Worm (Caenorhabditis elegans): ENCODE data around the gene mfsd-10.

mfsd-10 gene

DNA sequence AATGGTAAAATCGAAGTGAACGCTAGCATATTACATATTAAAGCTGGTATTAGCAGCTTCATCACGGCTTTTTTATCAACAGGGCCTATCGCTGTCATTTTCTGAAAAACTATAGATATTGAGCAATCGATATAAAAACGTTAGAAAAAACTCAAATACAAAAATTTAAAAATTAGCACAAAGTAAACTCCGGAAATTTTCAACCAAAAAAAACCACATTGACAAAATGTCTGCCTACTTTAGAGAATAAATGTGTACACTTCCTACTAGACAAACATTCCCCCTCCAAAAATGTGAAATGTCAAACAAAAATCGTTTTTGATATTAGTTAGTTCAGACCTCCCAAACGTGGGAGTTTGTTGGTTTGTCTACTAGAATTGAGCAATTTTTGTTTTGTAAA lies at the start of gene mfsd-10:
mfsd-10 (minus strand) TSS at position 101 of the 400 bp plus-strand sequence.
- TF ChIP-seq F44E2.7 (GFP tag; IDR thresholded peaks at IDR 0.05) (no peak), zfp-2 (tag; optimal IDR thresholded peaks at IDR 0.05) (no peak), nhr-237 (tag; optimal IDR thresholded peaks at IDR 0.05) (no peak), daf-19 (GFP tag; conservative IDR thresholded peaks at IDR 0.05) (no peak), dmd-6 (GFP tag; IDR thresholded peaks at IDR 0.05) (no peak), hlh-11 (tag; optimal IDR thresholded peaks at IDR 0.05) (no peak), lin-13 (GFP tag; optimal IDR thresholded peaks at IDR 0.05) (no peak), fos-1 (tag; optimal IDR thresholded peaks at IDR 0.05) (no peak), gei-8 (GFP tag; optimal IDR thresholded peaks at IDR 0.05) (no peak)

DNA sequence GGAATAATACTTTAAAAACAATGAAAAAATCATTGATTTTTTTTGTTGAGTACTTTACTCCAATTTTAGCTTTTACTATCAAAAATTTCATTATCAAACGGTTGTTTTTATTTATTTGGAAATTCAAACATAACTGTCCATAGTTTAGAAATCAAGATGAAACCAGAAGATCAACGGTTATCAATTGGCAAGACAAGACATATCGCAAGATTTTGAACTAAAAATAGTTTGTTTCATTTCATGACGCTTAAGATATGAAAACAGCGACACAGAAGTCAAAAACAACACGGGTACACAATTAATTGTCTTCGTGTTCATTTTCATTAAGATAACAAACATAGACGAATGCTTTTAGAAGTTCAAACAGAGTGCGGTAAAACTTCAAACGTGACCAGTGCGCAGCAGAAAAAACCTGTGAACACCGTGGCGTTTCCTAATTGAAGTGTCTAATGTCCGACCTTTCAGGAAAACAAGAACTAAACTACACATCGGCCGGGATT lies 49.1 kb upstream of the mfsd-10 start:
- no peak for TF ChIP-seq mxl-2 (GFP tag; conservative IDR thresholded peaks at IDR 0.05)
- TF ChIP-seq nhr-28 (tag; optimal IDR thresholded peaks at IDR 0.05) = peak; percentile 16
- peak; percentile 16 for TF ChIP-seq hlh-30 (tag; optimal IDR thresholded peaks at IDR 0.05; ENCODE audit: insufficient read depth)
- peak; percentile 17 for TF ChIP-seq aha-1 (tag)

DNA sequence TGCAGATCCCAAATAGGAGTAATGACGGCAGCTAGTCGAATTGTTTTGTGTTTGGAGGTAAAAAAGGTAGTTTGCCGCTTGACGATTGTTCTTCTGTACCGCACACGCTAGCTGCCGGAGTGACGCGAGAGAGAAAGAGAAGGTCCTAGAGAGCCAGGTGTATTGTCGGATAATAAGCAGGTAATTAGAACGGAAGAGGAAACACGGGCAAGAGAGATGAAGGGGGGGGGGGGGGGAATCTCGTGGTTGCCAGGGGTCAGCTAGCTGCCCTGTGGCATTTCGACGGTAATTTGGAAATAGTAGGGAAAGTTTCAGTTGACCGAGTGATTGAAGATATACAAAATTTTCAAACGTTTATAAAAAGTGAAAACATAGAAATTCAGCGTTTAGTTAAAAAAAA lies 45.4 kb upstream of the mfsd-10 start, which contains the start of gene crb-1:
crb-1 (minus strand) TSS at position 147 of the 400 bp plus-strand sequence.
- TF ChIP-seq dmd-9 (GFP tag; IDR thresholded peaks at IDR 0.05) (no peak), F37D6.2 (tag; optimal IDR thresholded peaks at IDR 0.05) (no peak), lin-15B (tag; optimal IDR thresholded peaks at IDR 0.05) (no peak), mep-1 (tag; optimal IDR thresholded peaks at IDR 0.05) (no peak), nhr-41 (GFP tag; IDR thresholded peaks at IDR 0.05) (no peak), ama-1 (optimal IDR thresholded peaks at IDR 0.05) (no peak), daf-19 (GFP tag; conservative IDR thresholded peaks at IDR 0.05) (no peak), spr-3 (GFP tag; optimal IDR thresholded peaks at IDR 0.05) (no peak), Y75B8A.6 (GFP tag; IDR thresholded peaks at IDR 0.05) (no peak), set-16 (GFP tag; IDR thresholded peaks at IDR 0.05) (no peak), lin-1 (GFP tag; IDR thresholded peaks at IDR 0.05) (no peak), mxl-2 (GFP tag; conservative IDR thresholded peaks at IDR 0.05) (no peak), ZK337.2 (GFP tag; IDR thresholded peaks at IDR 0.05) (no peak), ceh-44 (GFP tag; IDR thresholded peaks at IDR 0.05) (no peak), nhr-237 (tag; optimal IDR thresholded peaks at IDR 0.05) (no peak), nhr-11 (tag; optimal IDR thresholded peaks at IDR 0.05) (no peak)

DNA sequence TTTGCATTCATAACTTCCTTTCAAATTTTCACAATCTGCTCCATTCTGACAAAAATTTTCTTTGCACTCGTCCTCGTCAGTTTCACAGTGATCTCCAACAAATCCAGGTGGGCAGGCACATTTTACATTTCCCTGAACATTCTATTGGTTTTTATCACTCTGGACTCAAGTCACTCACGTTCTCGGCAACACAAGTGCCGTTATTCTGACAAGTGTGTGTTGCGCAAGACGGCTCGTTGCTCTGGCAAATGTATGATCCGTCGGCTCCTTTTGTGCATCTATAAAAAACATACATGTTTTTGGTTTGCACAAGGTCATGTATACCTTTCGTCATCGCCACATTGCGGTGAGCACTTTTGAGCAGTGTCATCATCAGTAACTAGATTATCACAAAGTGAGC lies 44.2 kb upstream of the mfsd-10 start:
- TF ChIP-seq daf-8 (GFP tag; IDR thresholded peaks at IDR 0.05) (no peak), unc-62 (GFP tag; optimal IDR thresholded peaks at IDR 0.05 in 1 of 2) (peak in 1 of 2 experiments; percentile 10), unc-62 (tag; optimal IDR thresholded peaks at IDR 0.05) (no peak)

DNA sequence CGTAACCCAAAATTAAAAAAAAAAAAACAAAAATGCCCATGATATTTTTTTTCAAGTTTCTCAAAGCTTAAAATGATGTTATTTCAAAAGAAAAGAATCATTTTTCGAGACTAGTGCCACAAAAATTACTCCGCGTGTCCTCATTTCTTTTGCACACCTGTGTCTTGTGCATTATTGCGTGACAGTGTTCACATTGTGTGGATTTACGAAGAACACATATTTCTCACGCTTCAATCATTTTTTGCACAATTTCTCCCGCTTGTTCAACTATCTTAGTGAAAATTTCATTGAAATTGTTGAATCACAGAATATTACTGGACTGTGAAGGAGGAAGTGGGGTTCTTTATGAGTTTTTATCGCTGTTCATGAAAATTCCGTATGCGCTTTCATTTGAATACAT lies 40.4 kb upstream of the mfsd-10 start:
- TF ChIP-seq mes-2 (tag; optimal IDR thresholded peaks at IDR 0.05; ENCODE audit: poor library complexity, severe bottlenecking) (peak; percentile 7), ceh-28 (tag; optimal IDR thresholded peaks at IDR 0.05) (no peak), nhr-111 (GFP tag; optimal IDR thresholded peaks at IDR 0.05) (no peak), R02D3.7 (tag; optimal IDR thresholded peaks at IDR 0.05) (peak; percentile 59), hlh-30 (tag; optimal IDR thresholded peaks at IDR 0.05; ENCODE audit: insufficient read depth) (peak; percentile 1)

DNA sequence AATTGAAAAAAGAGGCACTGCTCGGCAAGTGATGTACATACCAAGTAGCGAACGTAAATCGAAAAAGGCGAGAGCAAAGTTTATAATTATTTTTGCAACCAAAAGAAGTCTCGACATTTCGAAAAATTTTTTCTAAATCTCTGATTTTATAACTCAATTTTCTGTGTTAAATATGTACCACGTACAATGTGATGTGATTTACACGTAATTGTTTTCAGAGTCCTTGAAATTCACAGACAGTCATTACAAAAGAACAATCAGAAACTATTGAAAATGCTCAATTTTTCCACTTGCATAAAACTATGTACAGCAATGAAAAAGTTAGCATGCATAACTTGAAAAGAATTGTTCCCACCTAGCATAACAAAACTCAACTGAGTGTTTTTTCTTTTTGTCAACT lies 34.6 kb upstream of the mfsd-10 start:
- TF ChIP-seq snpc-1.2 (GFP tag; IDR thresholded peaks at IDR 0.05) (no peak), unc-62 (GFP tag; optimal IDR thresholded peaks at IDR 0.05 in 1 of 2) (peak in 1 of 2 experiments; percentile 91), unc-62 (tag; optimal IDR thresholded peaks at IDR 0.05) (no peak)
